Worm (Caenorhabditis elegans): ENCODE results near the gene srh-292.

Gene srh-292

ce11 chrV:17773108-17773507, 29.5 kb upstream of the srh-292 start, which contains the start of gene sre-21:
Gene sre-21 (minus strand): TSS chrV:17773208.
- TF ChIP-seq ama-1 (optimal IDR thresholded peaks at IDR 0.05) (no peak), lsy-12 (tag; optimal IDR thresholded peaks at IDR 0.05) (no peak), ZK546.5 (tag; optimal IDR thresholded peaks at IDR 0.05) (no peak), ztf-11 (tag; optimal IDR thresholded peaks at IDR 0.05) (no peak), daf-12 (tag; optimal IDR thresholded peaks at IDR 0.05) (no peak), elt-2 (tag; optimal IDR thresholded peaks at IDR 0.05) (no peak), fos-1 (tag; optimal IDR thresholded peaks at IDR 0.05) (no peak)

ce11 chrV:17777127-17777526, 25.4 kb upstream of the srh-292 start, which contains the start of gene ddo-1:
Gene ddo-1 (minus strand): TSS chrV:17777227.
- no peak for TF ChIP-seq ceh-9 (tag; optimal IDR thresholded peaks at IDR 0.05)
- TF ChIP-seq fkh-2 (tag; optimal IDR thresholded peaks at IDR 0.05): no peak
- no peak for TF ChIP-seq unc-62 (GFP tag; optimal IDR thresholded peaks at IDR 0.05)
- TF ChIP-seq lsy-12 (tag; optimal IDR thresholded peaks at IDR 0.05): no peak
- TF ChIP-seq elt-2 (tag; optimal IDR thresholded peaks at IDR 0.05): no peak
- no peak for TF ChIP-seq elt-1 (tag; optimal IDR thresholded peaks at IDR 0.05)
- TF ChIP-seq daf-12 (tag; optimal IDR thresholded peaks at IDR 0.05): no peak
- no peak for TF ChIP-seq nhr-237 (tag; optimal IDR thresholded peaks at IDR 0.05)
- TF ChIP-seq ceh-28 (tag; optimal IDR thresholded peaks at IDR 0.05): no peak

ce11 chrV:17777624-17778023, 24.9 kb upstream of the srh-292 start, which contains the start of gene C47A10.12:
Gene C47A10.12 (plus strand): TSS chrV:17777924.
- no peak for TF ChIP-seq nhr-23 (tag; optimal IDR thresholded peaks at IDR 0.05)
- no peak for TF ChIP-seq nhr-43 (tag; optimal IDR thresholded peaks at IDR 0.05; ENCODE audit: poor library complexity, severe bottlenecking)
- no peak for TF ChIP-seq ceh-9 (tag; optimal IDR thresholded peaks at IDR 0.05)
- no peak for TF ChIP-seq nhr-76 (tag; optimal IDR thresholded peaks at IDR 0.05)
- no peak for TF ChIP-seq ceh-28 (tag; optimal IDR thresholded peaks at IDR 0.05)
- no peak for TF ChIP-seq nhr-28 (tag; optimal IDR thresholded peaks at IDR 0.05)
- no peak for TF ChIP-seq snpc-4 (tag; optimal IDR thresholded peaks at IDR 0.05)
- no peak for TF ChIP-seq zag-1 (tag; optimal IDR thresholded peaks at IDR 0.05)
- TF ChIP-seq nfya-1 (tag; optimal IDR thresholded peaks at IDR 0.05; ENCODE audit: insufficient read depth): no peak
- TF ChIP-seq elt-3 (tag; optimal IDR thresholded peaks at IDR 0.05): no peak
- TF ChIP-seq elt-2 (tag; optimal IDR thresholded peaks at IDR 0.05): no peak
- no peak for TF ChIP-seq lin-15B (tag; optimal IDR thresholded peaks at IDR 0.05)
- no peak for TF ChIP-seq ceh-16 (tag; optimal IDR thresholded peaks at IDR 0.05)
- TF ChIP-seq jun-1 (tag; optimal IDR thresholded peaks at IDR 0.05): no peak
- no peak for TF ChIP-seq pha-4 (tag; optimal IDR thresholded peaks at IDR 0.05)
- no peak for TF ChIP-seq hmg-11 (tag; optimal IDR thresholded peaks at IDR 0.05)
- no peak for TF ChIP-seq egl-27 (tag; optimal IDR thresholded peaks at IDR 0.05)
- TF ChIP-seq ceh-82 (tag; optimal IDR thresholded peaks at IDR 0.05): no peak
- TF ChIP-seq elt-1 (tag; optimal IDR thresholded peaks at IDR 0.05): no peak
- no peak for TF ChIP-seq mdl-1 (tag; optimal IDR thresholded peaks at IDR 0.05)

ce11 chrV:17780285-17780684, 22.3 kb upstream of the srh-292 start:
- no peak for TF ChIP-seq nhr-28 (tag; optimal IDR thresholded peaks at IDR 0.05)
- TF ChIP-seq pqm-1 (tag; optimal IDR thresholded peaks at IDR 0.05): peak; percentile 5
- no peak for TF ChIP-seq jun-1 (tag; optimal IDR thresholded peaks at IDR 0.05)
- no peak for TF ChIP-seq nhr-76 (tag; optimal IDR thresholded peaks at IDR 0.05)
- no peak for TF ChIP-seq mml-1 (tag; optimal IDR thresholded peaks at IDR 0.05)
- TF ChIP-seq ztf-4 (tag; optimal IDR thresholded peaks at IDR 0.05): no peak
- TF ChIP-seq pha-4 (tag; optimal IDR thresholded peaks at IDR 0.05): peak; percentile 1
- no peak for TF ChIP-seq ceh-28 (tag; optimal IDR thresholded peaks at IDR 0.05)
- no peak for TF ChIP-seq skn-1 (tag; optimal IDR thresholded peaks at IDR 0.05)
- no peak for TF ChIP-seq lin-39 (tag; optimal IDR thresholded peaks at IDR 0.05)
- no peak for TF ChIP-seq unc-39 (tag; optimal IDR thresholded peaks at IDR 0.05)
- TF ChIP-seq lsy-12 (tag; optimal IDR thresholded peaks at IDR 0.05): no peak
- no peak for TF ChIP-seq nfya-1 (tag; optimal IDR thresholded peaks at IDR 0.05; ENCODE audit: insufficient read depth)
- no peak for TF ChIP-seq nhr-67 (tag; optimal IDR thresholded peaks at IDR 0.05)
- TF ChIP-seq nhr-12 (tag; optimal IDR thresholded peaks at IDR 0.05): no peak
- TF ChIP-seq ztf-11 (tag; optimal IDR thresholded peaks at IDR 0.05): no peak
- no peak for TF ChIP-seq zag-1 (tag; optimal IDR thresholded peaks at IDR 0.05)
- TF ChIP-seq nhr-25 (tag; optimal IDR thresholded peaks at IDR 0.05): no peak
- no peak for TF ChIP-seq nhr-11 (tag; optimal IDR thresholded peaks at IDR 0.05)
- TF ChIP-seq ceh-82 (tag; optimal IDR thresholded peaks at IDR 0.05): no peak
- no peak for TF ChIP-seq ZK546.5 (tag; optimal IDR thresholded peaks at IDR 0.05)
- TF ChIP-seq nhr-23 (tag; optimal IDR thresholded peaks at IDR 0.05): no peak
- no peak for TF ChIP-seq tbx-2 (tag; optimal IDR thresholded peaks at IDR 0.05)
- TF ChIP-seq ama-1 (optimal IDR thresholded peaks at IDR 0.05): no peak
- TF ChIP-seq elt-2 (tag; optimal IDR thresholded peaks at IDR 0.05): peak; percentile 81

Data from whole organism, L3 larva.